Worm (Caenorhabditis elegans) whole organism, L1 larva: ENCODE results near the gene far-6.

ENCODE experiments used
- aly-2 ChIP-seq: fragments of 150-350 bp; optimal IDR thresholded peaks from 2 replicates; lab custom pipeline; 2014; ENCODE audit warnings: missing biosample characterization, missing genetic modification characterization
- ceh-82 ChIP-seq, 3 experiments: fragments of 150-350 bp in 1 of 3; sonication (generic microtip) in 2 of 3; optimal IDR thresholded peaks; 2 replicates each; lab custom pipeline; 2014 to 2017; ENCODE audit warnings: missing biosample characterization in 3 of 3, missing genetic modification characterization in 3 of 3
- dpl-1 ChIP-seq, 3 experiments: fragments of 150-350 bp in 2 of 3; sonication (generic microtip) in 1 of 3; optimal IDR thresholded peaks; 2 replicates each; lab custom pipeline; 2014 to 2017; ENCODE audit warnings: missing biosample characterization in 3 of 3, missing genetic modification characterization in 3 of 3, missing genetic modification reagents in 3 of 3
- efl-1 ChIP-seq, 4 experiments: fragments of 150-350 bp; optimal IDR thresholded peaks in 3 of 4; peaks in 1 of 4; 1 replicate in 1 of 4; 2 replicates in 3 of 4; lab custom pipeline; 2014; ENCODE audit warnings: missing biosample characterization in 2 of 4, missing genetic modification characterization in 2 of 4, missing genetic modification reagents in 2 of 4
- fkh-10 ChIP-seq: sonication (generic microtip); optimal IDR thresholded peaks from 2 replicates; lab custom pipeline; 2017; ENCODE audit warnings: missing biosample characterization, missing genetic modification reagents, missing genetic modification characterization
- fos-1 ChIP-seq: fragments of 150-350 bp; optimal IDR thresholded peaks from 2 replicates; lab custom pipeline; 2014; ENCODE audit warnings: missing biosample characterization, missing genetic modification characterization
- lin-39 ChIP-seq: fragments of 150-350 bp; optimal IDR thresholded peaks from 2 replicates; lab custom pipeline; 2014; ENCODE audit warnings: missing biosample characterization, missing genetic modification reagents, missing genetic modification characterization
- lsy-2 ChIP-seq, 2 experiments: fragments of 150-350 bp; optimal IDR thresholded peaks; 2 replicates each; lab custom pipeline; 2014; ENCODE audit warnings: missing biosample characterization in 2 of 2, missing genetic modification characterization in 2 of 2
- mep-1 ChIP-seq: fragments of 150-350 bp; optimal IDR thresholded peaks from 2 replicates; lab custom pipeline; 2014; ENCODE audit warnings: missing biosample characterization, missing genetic modification characterization
- nhr-12 ChIP-seq: sonication (generic microtip); optimal IDR thresholded peaks from 2 replicates; lab custom pipeline; 2017; ENCODE audit warnings: missing biosample characterization, missing genetic modification characterization
- nhr-76 ChIP-seq: sonication (generic microtip); optimal IDR thresholded peaks from 2 replicates; lab custom pipeline; 2017; ENCODE audit warnings: missing biosample characterization, missing genetic modification characterization
- skn-1 ChIP-seq: fragments of 150-350 bp; optimal IDR thresholded peaks from 2 replicates; lab custom pipeline; 2014; ENCODE audit warnings: missing biosample characterization, missing genetic modification characterization
- sptf-1 ChIP-seq: fragments of 150-350 bp; optimal IDR thresholded peaks from 2 replicates; lab custom pipeline; 2014; ENCODE audit warnings: missing biosample characterization, missing genetic modification characterization
- ztf-4 ChIP-seq: fragments of 150-350 bp; optimal IDR thresholded peaks from 2 replicates; lab custom pipeline; 2014; ENCODE audit warnings: missing biosample characterization, missing genetic modification characterization

- TF ChIP-seq dpl-1 (GFP tag; optimal IDR thresholded peaks at IDR 0.05; lab: Kevin White, UChicago) (no peak), ztf-4 (tag; lab: Kevin White, UChicago) (no peak), skn-1 (tag; lab: Kevin White, UChicago) (no peak), nhr-76 (tag; lab: Kevin White, UChicago) (no peak), aly-2 (no peak), lin-39 (tag; lab: Kevin White, UChicago) (no peak), fos-1 (tag; lab: Kevin White, UChicago) (no peak), ceh-82 (tag; optimal IDR thresholded peaks at IDR 0.05; lab: Kevin White, UChicago) (no peak), fkh-10 (GFP tag; lab: Kevin White, UChicago) (no peak), lsy-2 (tag; optimal IDR thresholded peaks at IDR 0.05; lab: Kevin White, UChicago) (no peak), efl-1 (optimal IDR thresholded peaks at IDR 0.05; lab: Kevin White, UChicago) (no peak), efl-1 (GFP tag; optimal IDR thresholded peaks at IDR 0.05 in 1 of 2; lab: Kevin White, UChicago) (no peak), sptf-1 (no peak), nhr-12 (no peak), mep-1 (tag; lab: Kevin White, UChicago) (no peak)
Measured at ce11 chrIV:13331285-13331684, 3.1 kb downstream of the far-6 start, which contains the start of gene pqn-74.
